Fruit fly (Drosophila melanogaster): ENCODE data around the gene RpL34a.

Gene RpL34a

DNA sequence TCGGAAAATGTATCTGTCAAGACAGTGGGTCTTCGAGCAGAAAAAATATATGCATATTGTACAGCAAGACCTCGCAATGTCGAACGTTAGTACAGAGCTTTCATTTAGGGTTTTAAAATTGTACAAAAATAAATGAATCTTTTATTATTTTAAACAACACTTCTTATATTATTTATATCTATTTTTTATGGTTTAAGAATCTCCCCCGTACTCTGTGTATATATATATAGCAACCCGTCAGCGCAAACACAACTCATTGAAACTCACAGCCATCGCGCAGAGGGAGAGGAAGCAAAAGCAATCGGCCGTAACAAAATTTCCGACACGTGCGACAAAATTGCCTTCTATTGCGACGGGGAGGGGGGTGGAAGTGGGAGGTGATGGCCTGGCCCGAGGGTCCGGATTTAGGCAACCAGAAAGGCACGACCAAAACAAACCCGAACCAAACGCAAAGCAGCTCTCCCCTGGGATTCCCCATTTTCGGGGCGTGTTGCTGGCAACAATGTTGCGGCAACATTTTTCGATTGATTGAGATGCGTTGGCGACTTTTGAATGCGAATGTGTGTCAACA, 46.9 kb upstream of the RpL34a start (continued):
- TF ChIP-seq HmgD (GFP tag; optimal IDR thresholded peaks at IDR 0.05) (no peak), Six4 (GFP tag; optimal IDR thresholded peaks at IDR 0.05) (no peak), bsh (GFP tag; optimal IDR thresholded peaks at IDR 0.05) (no peak), CG33557 (GFP tag; optimal IDR thresholded peaks at IDR 0.05) (no peak), nerfin-2 (GFP tag; IDR thresholded peaks at IDR 0.05; ENCODE audit: partially characterized antibody) (no peak), BtbVII (GFP tag; optimal IDR thresholded peaks at IDR 0.05) (peak; percentile 73), dimm (GFP tag; IDR thresholded peaks at IDR 0.05) (no peak), CG31388 (GFP tag; optimal IDR thresholded peaks at IDR 0.05) (no peak), phol (tag; optimal IDR thresholded peaks at IDR 0.05) (peak; percentile 60), Nf-YC (tag; optimal IDR thresholded peaks at IDR 0.05) (no peak), ab (GFP tag; optimal IDR thresholded peaks at IDR 0.05) (no peak), corto (GFP tag; optimal IDR thresholded peaks at IDR 0.05) (no peak), gce (GFP tag; IDR thresholded peaks at IDR 0.05) (no peak), sob (GFP tag; IDR thresholded peaks at IDR 0.05) (peak; percentile 77), emc (GFP tag; optimal IDR thresholded peaks at IDR 0.05) (no peak), CG10366 (GFP tag; IDR thresholded peaks at IDR 0.05) (peak; percentile 83), Oli (tag; optimal IDR thresholded peaks at IDR 0.05) (peak; percentile 17), CG6683 (GFP tag; optimal IDR thresholded peaks at IDR 0.05) (peak; percentile 49), knrl (GFP tag; IDR thresholded peaks at IDR 0.05; ENCODE audit: partially characterized antibody) (0 out of 3 replicates have a peak, but pooled peaks have one; percentile 9), CG7372 (GFP tag; IDR thresholded peaks at IDR 0.05) (0 out of 2 replicates have a peak, but pooled peaks have one; percentile 36), lilli (GFP tag; optimal IDR thresholded peaks at IDR 0.05) (peak; percentile 32), Max (GFP tag; optimal IDR thresholded peaks at IDR 0.05) (peak; percentile 28), NfI (GFP tag; optimal IDR thresholded peaks at IDR 0.05) (peak; percentile 45), CG17385 (GFP tag; optimal IDR thresholded peaks at IDR 0.05) (peak; percentile 46), dm (GFP tag; optimal IDR thresholded peaks at IDR 0.05) (no peak), tap (tag; optimal IDR thresholded peaks at IDR 0.05) (peak; percentile 74), CG10431 (GFP tag; optimal IDR thresholded peaks at IDR 0.05) (no peak), grn (GFP tag; optimal IDR thresholded peaks at IDR 0.05) (no peak), lbe (GFP tag; optimal IDR thresholded peaks at IDR 0.05) (no peak), CG1529 (GFP tag; optimal IDR thresholded peaks at IDR 0.05) (no peak), dati (GFP tag; IDR thresholded peaks at IDR 0.05) (0 out of 2 replicates have a peak, but pooled peaks have one; percentile 26), Rfx (GFP tag; IDR thresholded peaks at IDR 0.05) (peak; percentile 92), sens-2 (GFP tag; IDR thresholded peaks at IDR 0.05) (no peak; the same call in 1 of the 2 replicates), gem (tag; optimal IDR thresholded peaks at IDR 0.05) (peak; percentile 73), btn (GFP tag; optimal IDR thresholded peaks at IDR 0.05) (no peak), CG11247 (GFP tag; IDR thresholded peaks at IDR 0.05) (peak; percentile 82), CG14667 (GFP tag; IDR thresholded peaks at IDR 0.05) (peak; percentile 72), hbn (GFP tag; IDR thresholded peaks at IDR 0.05; ENCODE audit: partially characterized antibody) (no peak), ewg (GFP tag; optimal IDR thresholded peaks at IDR 0.05) (peak; percentile 12), D19A (tag; optimal IDR thresholded peaks at IDR 0.05) (peak; percentile 35), CG11696 (GFP tag; IDR thresholded peaks at IDR 0.05) (peak; percentile 73), jigr1 (GFP tag; IDR thresholded peaks at IDR 0.05) (no peak), wdn (GFP tag; IDR thresholded peaks at IDR 0.05) (peak; percentile 65; the same call in 1 of the 2 replicates), CG11085 (GFP tag; IDR thresholded peaks at IDR 0.05) (0 out of 2 replicates have a peak, but pooled peaks have one; percentile 29), ci (GFP tag; IDR thresholded peaks at IDR 0.05) (peak; percentile 83), CG43689 (GFP tag; IDR thresholded peaks at IDR 0.05) (0 out of 2 replicates have a peak, but pooled peaks have one; percentile 33), dysf (GFP tag; IDR thresholded peaks at IDR 0.05) (peak; percentile 97), vvl (GFP tag; IDR thresholded peaks at IDR 0.05) (peak; percentile 92), Hmr (GFP tag; optimal IDR thresholded peaks at IDR 0.05) (peak; percentile 75), br (optimal IDR thresholded peaks at IDR 0.05) (no peak), CG6175 (GFP tag; IDR thresholded peaks at IDR 0.05) (peak; percentile 71; the same call in 1 of the 3 replicates)
